Worm (Caenorhabditis elegans): Measurements from ENCODE around the gene W09G12.7.
A peak's percentile ranks its signal among the peaks of the same experiment; 100 is the strongest.

W09G12.7 gene

ce11 chrIV:1207980-1208379 lies 20.9 kb upstream of the W09G12.7 start, which contains the start of gene dsl-1:
TSS of gene dsl-1 (minus strand) at chrIV:1208080.
- TF ChIP-seq peb-1 (tag; optimal IDR thresholded peaks at IDR 0.05) (no peak), lin-11 (tag; optimal IDR thresholded peaks at IDR 0.05) (no peak), fos-1 (tag; optimal IDR thresholded peaks at IDR 0.05) (no peak), unc-39 (tag; optimal IDR thresholded peaks at IDR 0.05) (no peak)

ce11 chrIV:1209320-1209719 lies 19.6 kb upstream of the W09G12.7 start:
- TF ChIP-seq mab-5 (tag; optimal IDR thresholded peaks at IDR 0.05): no peak
- no peak for TF ChIP-seq unc-39 (tag; optimal IDR thresholded peaks at IDR 0.05)
- TF ChIP-seq nhr-129 (tag; optimal IDR thresholded peaks at IDR 0.05): no peak
- TF ChIP-seq ZK546.5 (tag; optimal IDR thresholded peaks at IDR 0.05): no peak
- no peak for TF ChIP-seq lin-11 (tag; optimal IDR thresholded peaks at IDR 0.05)
- TF ChIP-seq nhr-12 (tag; optimal IDR thresholded peaks at IDR 0.05): no peak
- TF ChIP-seq nhr-23 (tag; optimal IDR thresholded peaks at IDR 0.05): no peak
- no peak for TF ChIP-seq skn-1 (tag; optimal IDR thresholded peaks at IDR 0.05)
- TF ChIP-seq mdl-1 (tag; optimal IDR thresholded peaks at IDR 0.05): no peak
- no peak for TF ChIP-seq ceh-82 (tag; optimal IDR thresholded peaks at IDR 0.05)
- TF ChIP-seq Y55F3AM.14 (GFP tag; optimal IDR thresholded peaks at IDR 0.05): no peak
- no peak for TF ChIP-seq sma-9 (GFP tag; optimal IDR thresholded peaks at IDR 0.05)
- no peak for TF ChIP-seq sma-9 (tag; optimal IDR thresholded peaks at IDR 0.05)
- TF ChIP-seq unc-62 (GFP tag; optimal IDR thresholded peaks at IDR 0.05): no peak
- no peak for TF ChIP-seq lin-13 (GFP tag; optimal IDR thresholded peaks at IDR 0.05)
- TF ChIP-seq blmp-1 (tag; optimal IDR thresholded peaks at IDR 0.05; ENCODE audit: insufficient read depth): no peak
- no peak for TF ChIP-seq ztf-11 (tag; optimal IDR thresholded peaks at IDR 0.05)

- TF ChIP-seq mab-5 (tag; optimal IDR thresholded peaks at IDR 0.05): no peak
- TF ChIP-seq sem-4 (tag; optimal IDR thresholded peaks at IDR 0.05): no peak
- no peak for TF ChIP-seq nhr-77 (tag; optimal IDR thresholded peaks at IDR 0.05)
- TF ChIP-seq ceh-82 (tag; optimal IDR thresholded peaks at IDR 0.05): no peak
- no peak for TF ChIP-seq dmd-4 (tag; optimal IDR thresholded peaks at IDR 0.05)
- no peak for TF ChIP-seq ama-1 (optimal IDR thresholded peaks at IDR 0.05)
- TF ChIP-seq mbf-1 (tag; optimal IDR thresholded peaks at IDR 0.05): no peak
- TF ChIP-seq nhr-12 (tag; optimal IDR thresholded peaks at IDR 0.05): no peak
- no peak for TF ChIP-seq sma-3 (GFP tag; optimal IDR thresholded peaks at IDR 0.05)
- TF ChIP-seq nhr-21 (tag; optimal IDR thresholded peaks at IDR 0.05): no peak
- TF ChIP-seq skn-1 (tag; optimal IDR thresholded peaks at IDR 0.05): no peak
- no peak for TF ChIP-seq nhr-237 (tag; optimal IDR thresholded peaks at IDR 0.05)
- no peak for TF ChIP-seq unc-39 (tag; optimal IDR thresholded peaks at IDR 0.05)
- no peak for TF ChIP-seq unc-62 (GFP tag; optimal IDR thresholded peaks at IDR 0.05)
Observed at ce11 chrIV:1209813-1210212, 19.1 kb upstream of the W09G12.7 start.

- TF ChIP-seq fos-1 (tag; optimal IDR thresholded peaks at IDR 0.05) (peak; percentile 78), ceh-82 (tag; optimal IDR thresholded peaks at IDR 0.05) (no peak), snpc-4 (tag; optimal IDR thresholded peaks at IDR 0.05) (peak; percentile 62), sma-9 (GFP tag; optimal IDR thresholded peaks at IDR 0.05) (no peak), sma-9 (tag; optimal IDR thresholded peaks at IDR 0.05) (no peak)
Observed at ce11 chrIV:1211902-1212301, 17.0 kb upstream of the W09G12.7 start.

ce11 chrIV:1212357-1212756 lies 16.5 kb upstream of the W09G12.7 start:
- TF ChIP-seq lin-13 (GFP tag; optimal IDR thresholded peaks at IDR 0.05) (no peak), mbf-1 (tag; optimal IDR thresholded peaks at IDR 0.05) (no peak), unc-39 (tag; optimal IDR thresholded peaks at IDR 0.05) (no peak), crh-2 (tag; optimal IDR thresholded peaks at IDR 0.05) (no peak), C34F6.9 (tag; optimal IDR thresholded peaks at IDR 0.05) (no peak), zag-1 (tag; optimal IDR thresholded peaks at IDR 0.05) (no peak), ceh-82 (tag; optimal IDR thresholded peaks at IDR 0.05) (no peak), aly-2 (tag; optimal IDR thresholded peaks at IDR 0.05) (no peak), nhr-10 (tag; optimal IDR thresholded peaks at IDR 0.05) (no peak)

- TF ChIP-seq unc-55 (GFP tag; optimal IDR thresholded peaks at IDR 0.05) (peak; percentile 38), nhr-11 (tag; optimal IDR thresholded peaks at IDR 0.05) (no peak), C34F6.9 (tag; optimal IDR thresholded peaks at IDR 0.05) (peak; percentile 38), nhr-237 (tag; optimal IDR thresholded peaks at IDR 0.05) (no peak), nhr-6 (tag; optimal IDR thresholded peaks at IDR 0.05) (no peak), nhr-129 (tag; optimal IDR thresholded peaks at IDR 0.05) (peak; percentile 38), R02D3.7 (tag; optimal IDR thresholded peaks at IDR 0.05) (no peak), lsy-2 (tag; optimal IDR thresholded peaks at IDR 0.05) (peak in 1 of 2 experiments; percentile 31), elt-1 (tag; optimal IDR thresholded peaks at IDR 0.05) (no peak), lin-11 (tag; optimal IDR thresholded peaks at IDR 0.05) (peak; percentile 49)
Observed at ce11 chrIV:1213192-1213591, 15.7 kb upstream of the W09G12.7 start.
